Worm (Caenorhabditis elegans) whole organism, midembryonic: ENCODE results near the gene ZK616.1.

Experiments used
- flt-1 ChIP-seq: fragments of 200-800 bp; sonication (Bioruptor generic); IDR thresholded peaks from 2 replicates; pipeline ENCODE4 v1.3.6; 2022; ENCODE audit warnings: missing genetic modification characterization, missing compliant biosample characterization
- klf-2 ChIP-seq: fragments of 200-800 bp; sonication (Bioruptor generic); conservative IDR thresholded peaks from 2 replicates; pipeline ENCODE4 v1.3.6; 2022; ENCODE audit warnings: missing genetic modification reagents, missing genetic modification characterization, missing compliant biosample characterization
- ref-1 ChIP-seq: fragments of 200-800 bp; sonication (Bioruptor generic); conservative IDR thresholded peaks from 2 replicates; pipeline ENCODE4 v1.3.6; 2022; ENCODE audit warnings: missing genetic modification reagents, missing genetic modification characterization, missing compliant biosample characterization
- tab-1 ChIP-seq: fragments of 200-800 bp; sonication (Bioruptor generic); IDR thresholded peaks from 2 replicates; pipeline ENCODE4 v1.3.6; 2022; ENCODE audit warnings: missing genetic modification characterization, missing compliant biosample characterization
- ztf-23 ChIP-seq: fragments of 200-800 bp; sonication (Bioruptor generic); IDR thresholded peaks from 2 replicates; pipeline ENCODE4 v1.3.6; 2022; ENCODE audit warnings: missing genetic modification reagents, missing genetic modification characterization, missing compliant biosample characterization
- ztf-29 ChIP-seq: fragments of 200-800 bp; sonication (Bioruptor generic); IDR thresholded peaks from 2 replicates; pipeline ENCODE4 v1.3.6; 2022; ENCODE audit warnings: missing genetic modification reagents, missing genetic modification characterization, missing compliant biosample characterization

DNA sequence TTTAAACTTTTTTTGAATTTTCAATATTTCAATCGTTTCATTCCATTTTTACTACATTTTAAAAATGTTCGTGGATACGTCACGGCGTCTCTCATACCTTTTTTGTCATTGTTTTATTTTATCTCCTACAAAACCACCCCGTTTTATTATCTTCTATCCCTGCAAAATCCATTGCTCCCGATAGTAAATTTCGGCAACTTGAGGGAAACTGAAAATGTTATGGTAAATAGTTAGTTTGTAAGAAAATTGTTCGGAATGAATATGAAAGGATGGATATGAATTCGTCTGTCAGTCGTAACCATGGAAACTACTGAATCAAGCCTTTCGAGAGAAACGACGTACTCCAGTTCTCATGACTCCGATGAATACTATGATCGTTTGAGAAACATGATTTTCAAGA is 19.4 kb upstream of the ZK616.1 start, which contains the start of gene F41H10.2:
- TF ChIP-seq ref-1 (GFP tag; lab: Robert Waterston, UW), result no peak
- no peak for TF ChIP-seq ztf-23 (GFP tag; lab: Robert Waterston, UW)
- no peak for TF ChIP-seq flt-1 (GFP tag; lab: Robert Waterston, UW)
- TF ChIP-seq tab-1 (GFP tag; lab: Robert Waterston, UW), result no peak
- no peak for TF ChIP-seq ztf-29 (GFP tag; lab: Robert Waterston, UW)
- no peak for TF ChIP-seq klf-2 (GFP tag; lab: Robert Waterston, UW)
